Worm (Caenorhabditis elegans) whole organism, L2 larva: ENCODE data around the gene srbc-45.

Experiments
- Y55F3AM.14 ChIP-seq: fragments of 200-800 bp; sonication (Bioruptor generic); optimal IDR thresholded peaks from 2 replicates; lab custom pipeline; 2018; ENCODE audit warnings: mild to moderate bottlenecking, missing genetic modification characterization, missing compliant biosample characterization
- blmp-1 ChIP-seq: sonication (generic microtip); optimal IDR thresholded peaks from 2 replicates; lab custom pipeline; 2017; ENCODE audit warnings: missing genetic modification characterization, mild to moderate bottlenecking, missing compliant biosample characterization, antibody characterized with exemption, moderate library complexity; ENCODE audit not compliant: insufficient read depth
- lin-13 ChIP-seq: fragments of 150-350 bp; optimal IDR thresholded peaks from 2 replicates; lab custom pipeline; 2014; ENCODE audit warnings: missing biosample characterization, missing genetic modification reagents, missing genetic modification characterization
- nhr-77 ChIP-seq: fragments of 150-350 bp; optimal IDR thresholded peaks from 2 replicates; lab custom pipeline; 2014; ENCODE audit warnings: missing biosample characterization, missing genetic modification characterization
- sem-4 ChIP-seq: fragments of 150-350 bp; optimal IDR thresholded peaks from 2 replicates; lab custom pipeline; 2014; ENCODE audit warnings: missing biosample characterization, missing genetic modification reagents, missing genetic modification characterization
- sma-9 ChIP-seq, 2 experiments: fragments of 150-350 bp in 1 of 2; sonication (generic microtip) in 1 of 2; optimal IDR thresholded peaks; 2 replicates each; lab custom pipeline; 2014 to 2016; ENCODE audit warnings: missing genetic modification characterization in 2 of 2, mild to moderate bottlenecking in 1 of 2, missing biosample characterization in 1 of 2, missing compliant biosample characterization in 1 of 2, missing genetic modification reagents in 1 of 2, moderate library complexity in 1 of 2
- unc-39 ChIP-seq: fragments of 150-350 bp; optimal IDR thresholded peaks from 2 replicates; lab custom pipeline; 2014; ENCODE audit warnings: missing biosample characterization, missing genetic modification characterization

DNA sequence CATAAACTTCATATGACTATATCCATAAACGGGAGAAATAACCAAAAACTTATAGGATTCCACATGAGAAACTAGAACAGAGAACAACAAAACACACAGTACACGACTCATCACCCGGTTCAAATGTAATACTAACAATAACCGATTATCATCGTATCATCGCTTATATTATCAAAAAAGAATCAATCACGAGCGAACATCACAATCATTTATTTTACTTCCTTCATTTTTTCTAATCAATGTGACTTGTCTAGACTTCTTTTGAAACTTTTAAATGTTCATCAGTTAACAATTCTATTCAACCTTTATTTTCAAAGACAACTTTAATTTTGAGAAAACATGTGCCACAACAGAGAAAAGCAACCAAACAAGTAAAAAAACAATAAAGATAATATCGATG, 8.2 kb upstream of the srbc-45 start, which contains the start of gene ugt-4:
- TF ChIP-seq Y55F3AM.14 (GFP tag; lab: Kevin White, UChicago) (no peak), sem-4 (tag; lab: Kevin White, UChicago) (no peak), nhr-77 (tag; lab: Kevin White, UChicago) (no peak), lin-13 (GFP tag; lab: Kevin White, UChicago) (no peak), blmp-1 (tag; lab: Kevin White, UChicago) (no peak), unc-39 (tag; lab: Kevin White, UChicago) (no peak), sma-9 (GFP tag; optimal IDR thresholded peaks at IDR 0.05; lab: Kevin White, UChicago) (peak; percentile 3), sma-9 (tag; optimal IDR thresholded peaks at IDR 0.05; lab: Kevin White, UChicago) (no peak)
